Worm (Caenorhabditis elegans) whole organism, L2 larva: Measurements from ENCODE around the gene srh-120.
A peak's percentile ranks its signal among the peaks of the same experiment; 100 is the strongest.

Experiments
- C34F6.9 ChIP-seq: fragments of 150-350 bp; optimal IDR thresholded peaks from 2 replicates; lab custom pipeline; 2014; ENCODE audit warnings: missing biosample characterization, missing genetic modification characterization
- F13H6.1 ChIP-seq: sonication (generic microtip); optimal IDR thresholded peaks from 2 replicates; lab custom pipeline; 2016; ENCODE audit warnings: missing genetic modification characterization, missing compliant biosample characterization
- R02D3.7 ChIP-seq: fragments of 150-350 bp; optimal IDR thresholded peaks from 2 replicates; lab custom pipeline; 2014; ENCODE audit warnings: missing biosample characterization, missing genetic modification characterization
- Y55F3AM.14 ChIP-seq: fragments of 200-800 bp; sonication (Bioruptor generic); optimal IDR thresholded peaks from 2 replicates; lab custom pipeline; 2018; ENCODE audit warnings: mild to moderate bottlenecking, missing genetic modification characterization, missing compliant biosample characterization
- ZK546.5 ChIP-seq: sonication (generic microtip); optimal IDR thresholded peaks from 2 replicates; lab custom pipeline; 2017; ENCODE audit warnings: missing biosample characterization, missing genetic modification characterization
- alr-1 ChIP-seq: fragments of 150-350 bp; optimal IDR thresholded peaks from 2 replicates; lab custom pipeline; 2014; ENCODE audit warnings: missing biosample characterization, missing genetic modification characterization
- aly-2 ChIP-seq: fragments of 150-350 bp; optimal IDR thresholded peaks from 2 replicates; lab custom pipeline; 2014; ENCODE audit warnings: missing biosample characterization, missing genetic modification characterization
- ceh-16 ChIP-seq: fragments of 150-350 bp; optimal IDR thresholded peaks from 2 replicates; lab custom pipeline; 2014; ENCODE audit warnings: missing biosample characterization, missing genetic modification characterization
- ceh-82 ChIP-seq: fragments of 150-350 bp; optimal IDR thresholded peaks from 2 replicates; lab custom pipeline; 2014; ENCODE audit warnings: missing biosample characterization, missing genetic modification characterization
- crh-2 ChIP-seq: sonication (generic microtip); optimal IDR thresholded peaks from 2 replicates; lab custom pipeline; 2017; ENCODE audit warnings: missing biosample characterization, missing genetic modification characterization
- dmd-4 ChIP-seq: sonication (generic microtip); optimal IDR thresholded peaks from 2 replicates; lab custom pipeline; 2017; ENCODE audit warnings: missing biosample characterization, missing genetic modification characterization
- egl-27 ChIP-seq: sonication (generic microtip); optimal IDR thresholded peaks from 3 replicates; lab custom pipeline; 2017; ENCODE audit warnings: missing biosample characterization, missing genetic modification reagents, missing genetic modification characterization
- elt-1 ChIP-seq: fragments of 150-350 bp; optimal IDR thresholded peaks from 2 replicates; lab custom pipeline; 2014; ENCODE audit warnings: missing biosample characterization, missing genetic modification characterization
- elt-3 ChIP-seq: sonication (generic microtip); optimal IDR thresholded peaks from 2 replicates; lab custom pipeline; 2017; ENCODE audit warnings: missing biosample characterization, missing genetic modification characterization
- fos-1 ChIP-seq: fragments of 150-350 bp; optimal IDR thresholded peaks from 2 replicates; lab custom pipeline; 2014; ENCODE audit warnings: missing biosample characterization, missing genetic modification characterization
- gmeb-1 ChIP-seq: fragments of 150-350 bp; optimal IDR thresholded peaks from 2 replicates; lab custom pipeline; 2014; ENCODE audit warnings: missing biosample characterization, missing genetic modification characterization
- lin-11 ChIP-seq: fragments of 150-350 bp; sonication (generic microtip); optimal IDR thresholded peaks from 2 replicates; lab custom pipeline; 2014; ENCODE audit warnings: missing biosample characterization, missing genetic modification characterization, inconsistent platforms, mixed read lengths
- lin-13 ChIP-seq: fragments of 150-350 bp; optimal IDR thresholded peaks from 2 replicates; lab custom pipeline; 2014; ENCODE audit warnings: missing biosample characterization, missing genetic modification reagents, missing genetic modification characterization
- mab-5 ChIP-seq: fragments of 150-350 bp; optimal IDR thresholded peaks from 2 replicates; lab custom pipeline; 2014; ENCODE audit warnings: missing biosample characterization, missing genetic modification characterization
- mbf-1 ChIP-seq: sonication (generic microtip); optimal IDR thresholded peaks from 2 replicates; lab custom pipeline; 2017; ENCODE audit warnings: missing biosample characterization, missing genetic modification characterization
- mdl-1 ChIP-seq, 2 experiments: fragments of 150-350 bp in 1 of 2; sonication (generic microtip) in 1 of 2; optimal IDR thresholded peaks; 2 replicates each; lab custom pipeline; 2017; ENCODE audit warnings: missing biosample characterization in 2 of 2, missing genetic modification characterization in 2 of 2
- nhr-11 ChIP-seq: fragments of 150-350 bp; optimal IDR thresholded peaks from 2 replicates; lab custom pipeline; 2014; ENCODE audit warnings: missing biosample characterization, missing genetic modification characterization
- nhr-12 ChIP-seq: fragments of 150-350 bp; optimal IDR thresholded peaks from 2 replicates; lab custom pipeline; 2014; ENCODE audit warnings: missing biosample characterization, missing genetic modification characterization
- nhr-129 ChIP-seq: fragments of 150-350 bp; optimal IDR thresholded peaks from 2 replicates; lab custom pipeline; 2014; ENCODE audit warnings: missing biosample characterization, missing genetic modification characterization
- nhr-23 ChIP-seq: fragments of 150-350 bp; optimal IDR thresholded peaks from 2 replicates; lab custom pipeline; 2014; ENCODE audit warnings: missing biosample characterization, missing genetic modification reagents, missing genetic modification characterization
- nhr-237 ChIP-seq: fragments of 150-350 bp; optimal IDR thresholded peaks from 2 replicates; lab custom pipeline; 2014; ENCODE audit warnings: missing biosample characterization, missing genetic modification characterization
- nhr-25 ChIP-seq: fragments of 150-350 bp; sonication (generic microtip); optimal IDR thresholded peaks from 3 replicates; lab custom pipeline; 2014; ENCODE audit warnings: missing biosample characterization, missing genetic modification characterization
- nhr-6 ChIP-seq: fragments of 150-350 bp; optimal IDR thresholded peaks from 2 replicates; lab custom pipeline; 2014; ENCODE audit warnings: missing biosample characterization, missing genetic modification characterization
- nhr-77 ChIP-seq: fragments of 150-350 bp; optimal IDR thresholded peaks from 2 replicates; lab custom pipeline; 2014; ENCODE audit warnings: missing biosample characterization, missing genetic modification characterization
- peb-1 ChIP-seq: fragments of 150-350 bp; optimal IDR thresholded peaks from 2 replicates; lab custom pipeline; 2014; ENCODE audit warnings: missing biosample characterization, missing genetic modification characterization
- skn-1 ChIP-seq: sonication (generic microtip); optimal IDR thresholded peaks from 2 replicates; lab custom pipeline; 2017; ENCODE audit warnings: missing biosample characterization, missing genetic modification characterization
- sma-3 ChIP-seq: sonication (generic microtip); optimal IDR thresholded peaks from 2 replicates; lab custom pipeline; 2016; ENCODE audit warnings: missing genetic modification reagents, missing genetic modification characterization, missing compliant biosample characterization
- sma-9 ChIP-seq, 2 experiments: fragments of 150-350 bp in 1 of 2; sonication (generic microtip) in 1 of 2; optimal IDR thresholded peaks; 2 replicates each; lab custom pipeline; 2014 to 2016; ENCODE audit warnings: missing genetic modification characterization in 2 of 2, mild to moderate bottlenecking in 1 of 2, missing biosample characterization in 1 of 2, missing compliant biosample characterization in 1 of 2, missing genetic modification reagents in 1 of 2, moderate library complexity in 1 of 2
- snpc-4 ChIP-seq: fragments of 150-350 bp; optimal IDR thresholded peaks from 2 replicates; lab custom pipeline; 2014; ENCODE audit warnings: missing biosample characterization, missing genetic modification characterization
- unc-39 ChIP-seq: fragments of 150-350 bp; optimal IDR thresholded peaks from 2 replicates; lab custom pipeline; 2014; ENCODE audit warnings: missing biosample characterization, missing genetic modification characterization
- unc-55 ChIP-seq: fragments of 150-350 bp; sonication (generic microtip); optimal IDR thresholded peaks from 3 replicates; lab custom pipeline; 2014; ENCODE audit warnings: missing biosample characterization, missing genetic modification reagents, missing genetic modification characterization
- zag-1 ChIP-seq: fragments of 150-350 bp; optimal IDR thresholded peaks from 2 replicates; lab custom pipeline; 2014; ENCODE audit warnings: missing biosample characterization, missing genetic modification characterization
- ztf-1 ChIP-seq: fragments of 200-800 bp; sonication (Bioruptor generic); conservative IDR thresholded peaks from 2 replicates; pipeline ENCODE4 v1.3.6; 2022; ENCODE audit warnings: missing genetic modification characterization, missing compliant biosample characterization
- ztf-11 ChIP-seq: sonication (generic microtip); optimal IDR thresholded peaks from 2 replicates; lab custom pipeline; 2017; ENCODE audit warnings: missing biosample characterization, missing genetic modification characterization
- ztf-4 ChIP-seq: fragments of 150-350 bp; optimal IDR thresholded peaks from 2 replicates; lab custom pipeline; 2014; ENCODE audit warnings: missing biosample characterization, missing genetic modification characterization

Gene srh-120

ce11 chrV:17395374-17395773 is at the start of gene srh-120:
TSS of gene srh-120 (plus strand) at chrV:17395674.
- TF ChIP-seq C34F6.9 (tag; lab: Kevin White, UChicago) (no peak), nhr-25 (tag; lab: Kevin White, UChicago) (no peak), egl-27 (no peak), Y55F3AM.14 (no peak), mbf-1 (no peak), zag-1 (tag; lab: Kevin White, UChicago) (no peak), ztf-4 (tag; lab: Kevin White, UChicago) (no peak), unc-39 (tag; lab: Kevin White, UChicago) (no peak), ztf-1 (GFP tag; lab: Robert Waterston, UW) (no peak), fos-1 (tag; lab: Kevin White, UChicago) (no peak), nhr-23 (no peak), snpc-4 (tag; lab: Kevin White, UChicago) (no peak)

ce11 chrV:17347602-17348001 is 47.9 kb upstream of the srh-120 start, which contains the start of gene skr-5:
TSS of gene skr-5 (plus strand) at chrV:17347902.
- TF ChIP-seq mbf-1 (no peak), ceh-82 (tag; lab: Kevin White, UChicago) (no peak), lin-13 (no peak), elt-3 (tag; lab: Kevin White, UChicago) (no peak), Y55F3AM.14 (no peak), mab-5 (no peak), nhr-23 (no peak), nhr-77 (no peak), ztf-11 (tag; lab: Kevin White, UChicago) (no peak), nhr-6 (tag; lab: Kevin White, UChicago) (no peak), zag-1 (tag; lab: Kevin White, UChicago) (no peak), ceh-16 (tag; lab: Kevin White, UChicago) (no peak), nhr-11 (no peak), ZK546.5 (no peak), elt-1 (no peak), unc-39 (tag; lab: Kevin White, UChicago) (no peak), F13H6.1 (tag; lab: Kevin White, UChicago) (no peak), egl-27 (no peak), sma-3 (GFP tag; lab: Kevin White, UChicago) (no peak)

ce11 chrV:17350093-17350492 is 45.4 kb upstream of the srh-120 start, which contains the start of gene lsy-27:
TSS of gene lsy-27 (minus strand) at chrV:17350193.
- TF ChIP-seq ceh-16 (tag; lab: Kevin White, UChicago): no peak

ce11 chrV:17352827-17353373 is 42.6 kb upstream of the srh-120 start, which contains the start of the genes fbxa-134 and F47H4.2:
TSS of gene fbxa-134 (minus strand) at chrV:17352870.
TSS of gene F47H4.2 (plus strand) at chrV:17353323.
- TF ChIP-seq skn-1: peak; percentile 76
- TF ChIP-seq gmeb-1 (tag; lab: Kevin White, UChicago): peak; percentile 3
- TF ChIP-seq nhr-25 (tag; lab: Kevin White, UChicago): no peak
- TF ChIP-seq crh-2: peak; percentile 43
- peak; percentile 18 for TF ChIP-seq sma-9 (GFP tag; optimal IDR thresholded peaks at IDR 0.05; lab: Kevin White, UChicago)
- TF ChIP-seq sma-9 (tag; optimal IDR thresholded peaks at IDR 0.05; lab: Kevin White, UChicago): no peak
- TF ChIP-seq fos-1 (tag; lab: Kevin White, UChicago): peak; percentile 79

ce11 chrV:17376639-17377038 is 18.8 kb upstream of the srh-120 start, which contains the start of gene Y20C6A.1:
TSS of gene Y20C6A.1 (minus strand) at chrV:17376745.
- TF ChIP-seq fos-1 (tag; lab: Kevin White, UChicago): peak; percentile 50
- no peak for TF ChIP-seq peb-1 (tag; lab: Kevin White, UChicago)

ce11 chrV:17377140-17377539 is 18.3 kb upstream of the srh-120 start, which contains the start of gene fbxb-7:
TSS of gene fbxb-7 (plus strand) at chrV:17377406.
- TF ChIP-seq nhr-23 (no peak), nhr-6 (tag; lab: Kevin White, UChicago) (no peak), alr-1 (no peak), egl-27 (no peak), nhr-77 (no peak), fos-1 (tag; lab: Kevin White, UChicago) (no peak), unc-55 (GFP tag; lab: Kevin White, UChicago) (no peak), nhr-129 (tag; lab: Kevin White, UChicago) (no peak), skn-1 (no peak), R02D3.7 (tag; lab: Kevin White, UChicago) (no peak), lin-11 (tag; lab: Kevin White, UChicago) (no peak), aly-2 (tag; lab: Kevin White, UChicago) (no peak), F13H6.1 (tag; lab: Kevin White, UChicago) (no peak), mdl-1 (tag; optimal IDR thresholded peaks at IDR 0.05; lab: Kevin White, UChicago) (no peak), dmd-4 (tag; lab: Kevin White, UChicago) (no peak), peb-1 (tag; lab: Kevin White, UChicago) (no peak), snpc-4 (tag; lab: Kevin White, UChicago) (no peak), elt-3 (tag; lab: Kevin White, UChicago) (no peak), nhr-12 (tag; lab: Kevin White, UChicago) (no peak), nhr-237 (tag; lab: Kevin White, UChicago) (no peak)
